Worm (Caenorhabditis elegans) whole organism, early embryonic: Measurements from ENCODE around the gene C54F6.6.

Source experiments
- B0310.2 ChIP-seq: sonication (generic microtip); optimal IDR thresholded peaks from 2 replicates; lab custom pipeline; 2016; ENCODE audit warnings: mild to moderate bottlenecking, missing genetic modification characterization, missing compliant biosample characterization
- F13C5.2 ChIP-seq: sonication (generic microtip); optimal IDR thresholded peaks from 2 replicates; lab custom pipeline; 2017; ENCODE audit warnings: mild to moderate bottlenecking, missing genetic modification characterization, inconsistent platforms, missing compliant biosample characterization
- aly-1 ChIP-seq: sonication (generic microtip); optimal IDR thresholded peaks from 2 replicates; lab custom pipeline; 2016; ENCODE audit warnings: missing genetic modification characterization, missing compliant biosample characterization
- ama-1 ChIP-seq: fragments of 150-350 bp; optimal IDR thresholded peaks from 2 replicates; lab custom pipeline; 2014
- ceh-13 ChIP-seq: fragments of 200-800 bp; sonication (Bioruptor generic); optimal IDR thresholded peaks from 2 replicates; lab custom pipeline; 2018; ENCODE audit warnings: mild to moderate bottlenecking, missing genetic modification characterization, missing compliant biosample characterization
- ceh-36 ChIP-seq: sonication (generic microtip); optimal IDR thresholded peaks from 2 replicates; lab custom pipeline; 2016; ENCODE audit warnings: missing genetic modification characterization, inconsistent platforms, missing compliant biosample characterization
- ets-7 ChIP-seq: sonication (generic microtip); optimal IDR thresholded peaks from 2 replicates; lab custom pipeline; 2016; ENCODE audit warnings: missing genotype, missing genetic modification characterization, missing compliant biosample characterization
- flt-1 ChIP-seq: fragments of 200-800 bp; sonication (Bioruptor generic); IDR thresholded peaks from 2 replicates; pipeline ENCODE4 v1.3.6; 2022; ENCODE audit warnings: missing genetic modification characterization, missing compliant biosample characterization
- hmbx-1 ChIP-seq: sonication (generic microtip); optimal IDR thresholded peaks from 2 replicates; lab custom pipeline; 2016; ENCODE audit warnings: mild to moderate bottlenecking, missing genetic modification characterization, missing compliant biosample characterization
- pes-1 ChIP-seq: fragments of 200-800 bp; sonication (Bioruptor generic); IDR thresholded peaks from 2 replicates; pipeline ENCODE4 v1.3.6; 2022; ENCODE audit warnings: missing genetic modification reagents, missing genetic modification characterization, missing compliant biosample characterization
- sea-1 ChIP-seq: fragments of 200-800 bp; sonication (Bioruptor generic); conservative IDR thresholded peaks from 2 replicates; pipeline ENCODE4 v1.3.6; 2022; ENCODE audit warnings: missing genetic modification characterization, missing compliant biosample characterization
- tbx-11 ChIP-seq: fragments of 200-800 bp; sonication (Bioruptor generic); IDR thresholded peaks from 2 replicates; pipeline ENCODE4 v1.3.6; 2022; ENCODE audit warnings: missing genetic modification characterization, missing compliant biosample characterization
- tbx-37 ChIP-seq: fragments of 200-800 bp; sonication (Bioruptor generic); conservative IDR thresholded peaks from 2 replicates; pipeline ENCODE4 v1.3.6; 2022; ENCODE audit warnings: missing genetic modification reagents, missing genetic modification characterization, missing compliant biosample characterization

DNA sequence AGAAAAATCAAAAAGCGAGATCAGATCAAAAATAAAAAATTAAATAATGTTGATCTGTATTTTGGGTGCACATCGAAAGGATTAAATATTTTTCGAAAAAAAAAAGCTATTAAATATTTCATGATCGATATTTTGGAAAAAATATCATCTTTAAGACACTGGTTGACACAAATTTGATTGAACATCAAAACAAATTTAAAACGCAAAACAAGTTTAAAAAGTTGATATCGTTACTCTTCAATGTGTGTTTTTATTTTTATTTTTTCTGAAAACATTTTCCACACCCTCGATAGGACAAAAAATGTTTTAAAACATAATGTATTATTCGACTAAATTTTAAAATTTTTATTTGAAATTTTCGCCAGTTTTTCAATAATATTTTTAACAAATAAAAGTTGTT lies 14.5 kb downstream of the C54F6.6 start, which contains the start of gene C54F6.12:
- TF ChIP-seq ceh-13 (no peak), B0310.2 (tag; lab: Kevin White, UChicago) (no peak), ama-1 (lab: Kevin White, UChicago) (no peak), sea-1 (GFP tag; lab: Robert Waterston, UW) (no peak), tbx-11 (GFP tag; lab: Robert Waterston, UW) (no peak), tbx-37 (GFP tag; lab: Robert Waterston, UW) (no peak), flt-1 (GFP tag; lab: Robert Waterston, UW) (no peak), pes-1 (GFP tag; lab: Robert Waterston, UW) (no peak), hmbx-1 (tag; lab: Kevin White, UChicago) (no peak), ets-7 (no peak), ceh-36 (tag; lab: Kevin White, UChicago) (no peak), aly-1 (tag; lab: Kevin White, UChicago) (no peak), F13C5.2 (tag; lab: Kevin White, UChicago) (no peak)
